Fruit fly (Drosophila melanogaster) whole organism, embryonic: ENCODE measurements around the gene chrb.

Experiments used
- Atf-2 ChIP-seq: fragments of 200-800 bp; sonication (Bioruptor generic); optimal IDR thresholded peaks from 2 replicates; lab custom pipeline; 2016; ENCODE audit warnings: missing biosample characterization, missing genetic modification characterization
- CG10979 ChIP-seq: fragments of 200-800 bp; sonication (Bioruptor generic); optimal IDR thresholded peaks from 2 replicates; lab custom pipeline; 2018; ENCODE audit warnings: missing biosample characterization, mild to moderate bottlenecking, missing genetic modification characterization, moderate library complexity
- CG12744 ChIP-seq: fragments of 200-800 bp; sonication (Bioruptor generic); optimal IDR thresholded peaks from 2 replicates; lab custom pipeline; 2016; ENCODE audit warnings: missing biosample characterization, missing genetic modification characterization
- CG14860 ChIP-seq: fragments of 200-800 bp; sonication (Bioruptor generic); IDR thresholded peaks from 3 replicates; pipeline ENCODE4 v1.3.6; 2022; ENCODE audit warnings: missing biosample characterization, missing genetic modification characterization; ENCODE audit not compliant: partially characterized antibody
- CG15514 ChIP-seq: fragments of 200-800 bp; sonication (Bioruptor generic); optimal IDR thresholded peaks from 3 replicates; lab custom pipeline; 2017; ENCODE audit warnings: missing biosample characterization, missing genetic modification characterization, mild to moderate bottlenecking, moderate library complexity, missing genetic modification reagents
- CG16863 ChIP-seq: fragments of 200-800 bp; sonication (Bioruptor generic); optimal IDR thresholded peaks from 3 replicates; lab custom pipeline; 2016; ENCODE audit warnings: missing biosample characterization, missing genetic modification characterization
- CG2199 ChIP-seq: fragments of 200-800 bp; sonication (Bioruptor generic); IDR thresholded peaks from 3 replicates; pipeline ENCODE4 v1.3.6; 2022; ENCODE audit warnings: missing biosample characterization, missing genetic modification characterization
- CG30403 ChIP-seq: fragments of 200-800 bp; sonication (Bioruptor generic); optimal IDR thresholded peaks from 3 replicates; lab custom pipeline; 2016; ENCODE audit warnings: missing biosample characterization, missing genetic modification characterization
- CG32532 ChIP-seq: fragments of 200-800 bp; sonication (Bioruptor generic); IDR thresholded peaks from 2 replicates; pipeline ENCODE4 v1.3.6; 2022; ENCODE audit warnings: missing biosample characterization, missing genetic modification characterization
- CG4360 ChIP-seq: fragments of 200-800 bp; sonication (Bioruptor generic); IDR thresholded peaks from 2 replicates; pipeline ENCODE4 v1.3.6; 2022; ENCODE audit warnings: missing biosample characterization, missing genetic modification characterization
- CG4424 ChIP-seq: fragments of 200-800 bp; sonication (Bioruptor generic); optimal IDR thresholded peaks from 3 replicates; lab custom pipeline; 2016; ENCODE audit warnings: missing biosample characterization, missing genetic modification characterization
- CG6813 ChIP-seq: fragments of 200-800 bp; sonication (Bioruptor generic); optimal IDR thresholded peaks from 2 replicates; lab custom pipeline; 2017; ENCODE audit warnings: missing biosample characterization, missing genetic modification characterization, mild to moderate bottlenecking, moderate library complexity, missing genetic modification reagents
- CG7556 ChIP-seq: fragments of 200-800 bp; sonication (Bioruptor generic); optimal IDR thresholded peaks from 2 replicates; lab custom pipeline; 2017; ENCODE audit warnings: missing biosample characterization, mild to moderate bottlenecking, missing genetic modification characterization
- CG8089 ChIP-seq: fragments of 200-800 bp; sonication (Bioruptor generic); optimal IDR thresholded peaks from 3 replicates; lab custom pipeline; 2016; ENCODE audit warnings: missing biosample characterization, missing genetic modification characterization
- CG8290 ChIP-seq, 3 experiments: fragments of 200-800 bp; sonication (Bioruptor generic); optimal IDR thresholded peaks; 2 replicates each; lab custom pipeline; 2016 to 2019; ENCODE audit warnings: missing biosample characterization in 3 of 3, missing genetic modification characterization in 3 of 3, mild to moderate bottlenecking in 2 of 3, moderate library complexity in 1 of 3
- CHES-1-like ChIP-seq: fragments of 200-800 bp; sonication (Bioruptor generic); optimal IDR thresholded peaks from 2 replicates; lab custom pipeline; 2016; ENCODE audit warnings: missing biosample characterization, missing genetic modification characterization
- CoRest ChIP-seq: fragments of 200-800 bp; sonication (Bioruptor generic); optimal IDR thresholded peaks from 3 replicates; lab custom pipeline; 2018; ENCODE audit warnings: missing biosample characterization, mild to moderate bottlenecking, missing genetic modification characterization, moderate library complexity
- E2f2 ChIP-seq: fragments of 200-800 bp; sonication (Bioruptor generic); IDR thresholded peaks from 2 replicates; pipeline ENCODE4 v1.3.6; 2022; ENCODE audit warnings: missing biosample characterization, missing genetic modification characterization
- Gsc ChIP-seq: fragments of 200-800 bp; sonication (Bioruptor generic); IDR thresholded peaks from 2 replicates; pipeline ENCODE4 v1.3.6; 2022; ENCODE audit warnings: missing biosample characterization, missing genetic modification characterization
- HHEX ChIP-seq: fragments of 200-800 bp; sonication (Bioruptor generic); optimal IDR thresholded peaks from 3 replicates; lab custom pipeline; 2017; ENCODE audit warnings: missing biosample characterization, mild to moderate bottlenecking, missing genetic modification characterization, missing genetic modification reagents
- HLH3B ChIP-seq: fragments of 200-800 bp; sonication (Bioruptor generic); IDR thresholded peaks from 2 replicates; pipeline ENCODE4 v1.3.6; 2022; ENCODE audit warnings: missing biosample characterization, missing genetic modification characterization
- HLH54F ChIP-seq: fragments of 200-800 bp; sonication (Bioruptor generic); optimal IDR thresholded peaks from 3 replicates; lab custom pipeline; 2016; ENCODE audit warnings: missing biosample characterization, missing genetic modification characterization
- Hmr ChIP-seq: fragments of 200-800 bp; sonication (Bioruptor generic); optimal IDR thresholded peaks from 3 replicates; lab custom pipeline; 2017; ENCODE audit warnings: mild to moderate bottlenecking, missing biosample characterization, missing genetic modification reagents, missing genetic modification characterization
- Hr3 ChIP-seq: fragments of 200-800 bp; sonication (Bioruptor generic); optimal IDR thresholded peaks from 3 replicates; lab custom pipeline; 2016; ENCODE audit warnings: missing biosample characterization, missing genetic modification characterization
- Lhr ChIP-seq: fragments of 200-800 bp; sonication (Bioruptor generic); optimal IDR thresholded peaks from 3 replicates; lab custom pipeline; 2017; ENCODE audit warnings: mild to moderate bottlenecking, missing biosample characterization, missing genetic modification reagents, missing genetic modification characterization
- Med ChIP-seq: fragments of 200-800 bp; sonication (Bioruptor generic); peaks from one replicate; lab custom pipeline; 2016; ENCODE audit warnings: missing biosample characterization, missing genetic modification characterization, mild to moderate bottlenecking, inconsistent platforms, moderate library complexity
- Meics ChIP-seq: fragments of 200-800 bp; sonication (Bioruptor generic); optimal IDR thresholded peaks from 2 replicates; lab custom pipeline; 2017; ENCODE audit warnings: missing biosample characterization, mild to moderate bottlenecking, missing genetic modification characterization
- NfI ChIP-seq: fragments of 200-800 bp; sonication (Bioruptor generic); optimal IDR thresholded peaks from 3 replicates; lab custom pipeline; 2018; ENCODE audit warnings: missing biosample characterization, mild to moderate bottlenecking, missing genetic modification characterization, moderate library complexity
- Tbp ChIP-seq: fragments of >200 bp; optimal IDR thresholded peaks from 2 replicates; lab custom pipeline; 2018; ENCODE audit warnings: missing biosample characterization, missing genetic modification characterization
- ac ChIP-seq: fragments of 200-800 bp; sonication (Bioruptor generic); optimal IDR thresholded peaks from 3 replicates; lab custom pipeline; 2017; ENCODE audit warnings: missing biosample characterization, mild to moderate bottlenecking, missing genetic modification characterization
- aop ChIP-seq: fragments of 200-800 bp; sonication (Bioruptor generic); IDR thresholded peaks from 2 replicates; pipeline ENCODE4 v1.3.6; 2022; ENCODE audit warnings: missing biosample characterization, missing genetic modification characterization
- ash1 ChIP-seq: fragments of 200-800 bp; sonication (Bioruptor generic); optimal IDR thresholded peaks from 2 replicates; lab custom pipeline; 2018; ENCODE audit warnings: missing biosample characterization, mild to moderate bottlenecking, missing genetic modification characterization
- ato ChIP-seq: fragments of 200-800 bp; sonication (Bioruptor generic); IDR thresholded peaks from 2 replicates; pipeline ENCODE4 v1.3.6; 2022; ENCODE audit warnings: missing biosample characterization, missing genetic modification characterization; ENCODE audit not compliant: partially characterized antibody
- bbx ChIP-seq: fragments of 200-800 bp; sonication (Bioruptor generic); IDR thresholded peaks from 2 replicates; pipeline ENCODE4 v1.3.6; 2022; ENCODE audit warnings: missing biosample characterization, missing genetic modification characterization; ENCODE audit not compliant: partially characterized antibody
- bcd ChIP-seq: fragments of 200-800 bp; sonication (Bioruptor generic); optimal IDR thresholded peaks from 2 replicates; lab custom pipeline; 2017; ENCODE audit warnings: missing biosample characterization, mild to moderate bottlenecking, missing genetic modification characterization
- bsh ChIP-seq, 2 experiments: fragments of 200-800 bp; sonication (Bioruptor generic); optimal IDR thresholded peaks; 2 replicates each; lab custom pipeline; 2017 to 2018; ENCODE audit warnings: mild to moderate bottlenecking in 2 of 2, missing biosample characterization in 2 of 2, missing genetic modification characterization in 2 of 2, moderate library complexity in 1 of 2
- emc ChIP-seq: fragments of 200-800 bp; sonication (Bioruptor generic); optimal IDR thresholded peaks from 2 replicates; lab custom pipeline; 2016; ENCODE audit warnings: missing biosample characterization, missing genetic modification characterization
- fd64A ChIP-seq: fragments of 200-800 bp; sonication (Bioruptor generic); optimal IDR thresholded peaks from 3 replicates; lab custom pipeline; 2018; ENCODE audit warnings: missing biosample characterization, mild to moderate bottlenecking, missing genetic modification characterization
- gro ChIP-seq: fragments of 200-800 bp; sonication (Bioruptor generic); optimal IDR thresholded peaks from 2 replicates; lab custom pipeline; 2016; ENCODE audit warnings: missing biosample characterization, missing genetic modification characterization
- lab ChIP-seq: fragments of 200-800 bp; sonication (Bioruptor generic); optimal IDR thresholded peaks from 3 replicates; lab custom pipeline; 2017; ENCODE audit warnings: missing biosample characterization, missing genetic modification characterization, mild to moderate bottlenecking, moderate library complexity, missing genetic modification reagents
- nau ChIP-seq: fragments of 200-800 bp; sonication (Bioruptor generic); optimal IDR thresholded peaks from 3 replicates; lab custom pipeline; 2017; ENCODE audit warnings: missing biosample characterization, mild to moderate bottlenecking, missing genetic modification characterization, missing genetic modification reagents
- onecut ChIP-seq: fragments of 200-800 bp; sonication (Bioruptor generic); IDR thresholded peaks from 2 replicates; pipeline ENCODE4 v1.3.6; 2022; ENCODE audit warnings: missing biosample characterization, missing genetic modification characterization
- pita ChIP-seq: fragments of 200-800 bp; sonication (Bioruptor generic); optimal IDR thresholded peaks from 2 replicates; lab custom pipeline; 2017; ENCODE audit warnings: missing biosample characterization, mild to moderate bottlenecking, missing genetic modification characterization
- sc ChIP-seq, 3 experiments: fragments of >200 bp in 2 of 3; fragments of 200-800 bp in 1 of 3; sonication (Bioruptor generic) in 1 of 3; optimal IDR thresholded peaks; 2 replicates in 2 of 3; 3 replicates in 1 of 3; lab custom pipeline; 2017; ENCODE audit warnings: mild to moderate bottlenecking in 1 of 3, missing biosample characterization in 1 of 3, missing genetic modification characterization in 1 of 3, missing genetic modification reagents in 1 of 3
- sens ChIP-seq: fragments of 200-800 bp; sonication (Bioruptor generic); peaks from one replicate; lab custom pipeline; 2016; ENCODE audit warnings: missing biosample characterization, missing genetic modification characterization
- tin ChIP-seq: fragments of 200-800 bp; sonication (Bioruptor generic); optimal IDR thresholded peaks from 3 replicates; lab custom pipeline; 2016; ENCODE audit warnings: missing biosample characterization, missing genetic modification characterization
- wek ChIP-seq: fragments of 200-800 bp; sonication (Bioruptor generic); optimal IDR thresholded peaks from 3 replicates; lab custom pipeline; 2018; ENCODE audit warnings: missing biosample characterization, mild to moderate bottlenecking, missing genetic modification characterization, moderate library complexity
- wor ChIP-seq: fragments of 200-800 bp; sonication (Bioruptor generic); IDR thresholded peaks from 2 replicates; pipeline ENCODE4 v1.3.6; 2022; ENCODE audit warnings: missing biosample characterization, missing genetic modification characterization

chrb gene

dm6 chr3L:11493090-11493807 is 5.9 kb downstream of the chrb start:
- TF ChIP-seq CG32532 (GFP tag; lab: Robert Waterston, UW) (peak; percentile 48; the same call in 1 of the 2 replicates), wek (GFP tag; lab: Kevin White, UChicago) (peak; percentile 67), Hmr (peak; percentile 36), CG4360 (no peak), wor (GFP tag; lab: Robert Waterston, UW) (no peak), Atf-2 (GFP tag; lab: Kevin White, UChicago) (no peak), emc (GFP tag; lab: Kevin White, UChicago) (no peak), E2f2 (no peak), CoRest (tag; lab: Kevin White, UChicago) (no peak), onecut (GFP tag; lab: Robert Waterston, UW) (peak; percentile 51), NfI (GFP tag; lab: Kevin White, UChicago) (peak; percentile 4), CG7556 (no peak), gro (GFP tag; lab: Kevin White, UChicago) (no peak), Meics (GFP tag; lab: Kevin White, UChicago) (peak; percentile 10), lab (GFP tag; lab: Kevin White, UChicago) (peak; percentile 45), bsh (GFP tag; optimal IDR thresholded peaks at IDR 0.05; lab: Kevin White, UChicago) (peak in 1 of 2 experiments; percentile 48), CG12744 (no peak), nau (GFP tag; lab: Kevin White, UChicago) (peak; percentile 41), bcd (GFP tag; lab: Kevin White, UChicago) (no peak), HLH54F (GFP tag; lab: Kevin White, UChicago) (no peak), CG30403 (no peak), Gsc (GFP tag; lab: Robert Waterston, UW) (no peak), fd64A (GFP tag; lab: Kevin White, UChicago) (peak; percentile 14), CG4424 (no peak), CG15514 (peak; percentile 25), CG8290 (GFP tag; optimal IDR thresholded peaks at IDR 0.05; lab: Kevin White, UChicago) (no peak), CG8290 (tag; optimal IDR thresholded peaks at IDR 0.05; lab: Kevin White, UChicago) (peak in 1 of 2 experiments; percentile 44), tin (no peak), CG10979 (tag; lab: Kevin White, UChicago) (no peak), sc (optimal IDR thresholded peaks at IDR 0.05; lab: Kevin White, UChicago) (no peak), sc (GFP tag; optimal IDR thresholded peaks at IDR 0.05; lab: Kevin White, UChicago) (no peak), CG6813 (GFP tag; lab: Kevin White, UChicago) (peak; percentile 51), CG16863 (no peak), ash1 (GFP tag; lab: Kevin White, UChicago) (no peak), CHES-1-like (no peak), pita (no peak), aop (GFP tag; lab: Robert Waterston, UW) (peak; percentile 64; the same call in 1 of the 2 replicates), Med (GFP tag; lab: Kevin White, UChicago) (peak; percentile 76), Hr3 (GFP tag; lab: Kevin White, UChicago) (no peak), Lhr (GFP tag; lab: Kevin White, UChicago) (no peak), sens (GFP tag; lab: Kevin White, UChicago) (peak; percentile 59), HHEX (GFP tag; lab: Kevin White, UChicago) (peak; percentile 51), HLH3B (GFP tag; lab: Robert Waterston, UW) (peak; percentile 11; the same call in 1 of the 2 replicates), CG14860 (GFP tag; lab: Robert Waterston, UW) (no peak), CG2199 (no peak), ac (GFP tag; lab: Kevin White, UChicago) (peak; percentile 28), Tbp (GFP tag; lab: Kevin White, UChicago) (no peak), CG8089 (no peak), bbx (GFP tag; lab: Robert Waterston, UW) (peak; percentile 55), ato (GFP tag; lab: Robert Waterston, UW) (no peak)
